Fruit fly (Drosophila melanogaster): Measurements from ENCODE around the gene CG9624.

dm6 chr3R:14244577-14244976 lies 15.6 kb upstream of the CG9624 start, which contains the start of gene CG43291:
- TF ChIP-seq Ada2b (GFP tag; IDR thresholded peaks at IDR 0.05) (no peak), Deaf1 (tag; optimal IDR thresholded peaks at IDR 0.05) (no peak), CG6791 (GFP tag; IDR thresholded peaks at IDR 0.05; ENCODE audit: partially characterized antibody) (no peak), Meics (GFP tag; optimal IDR thresholded peaks at IDR 0.05) (no peak), CG3163 (GFP tag; optimal IDR thresholded peaks at IDR 0.05) (no peak), slp2 (GFP tag; optimal IDR thresholded peaks at IDR 0.05) (no peak), dysf (GFP tag; IDR thresholded peaks at IDR 0.05) (no peak), lab (GFP tag; optimal IDR thresholded peaks at IDR 0.05) (no peak), D19A (tag; optimal IDR thresholded peaks at IDR 0.05) (no peak), Lim3 (GFP tag; IDR thresholded peaks at IDR 0.05) (no peak), Abd-B (GFP tag; optimal IDR thresholded peaks at IDR 0.05) (no peak), CG4404 (GFP tag; IDR thresholded peaks at IDR 0.05) (no peak)

All from whole organism, embryonic.